Worm (Caenorhabditis elegans): ENCODE measurements around the gene Y38F1A.2.

Gene Y38F1A.2

DNA sequence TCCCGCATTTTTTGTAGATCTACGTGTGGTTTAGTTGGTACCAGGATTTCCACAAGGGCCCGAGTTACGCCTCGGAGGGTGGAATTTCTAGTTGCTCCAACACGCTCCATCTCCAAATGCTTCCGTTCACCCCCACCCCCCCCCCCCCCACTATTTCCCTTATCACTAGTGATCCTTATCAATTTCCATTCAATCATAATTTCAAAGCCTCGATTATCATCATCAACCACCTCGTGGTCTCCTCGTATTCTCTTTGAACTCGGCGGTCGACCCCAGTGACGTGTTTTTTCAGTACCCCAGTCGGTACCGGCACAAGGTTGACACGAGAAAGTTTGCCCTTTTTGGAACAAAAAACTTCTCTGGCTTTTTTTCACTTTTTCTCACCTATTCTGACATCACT, 28.1 kb downstream of the Y38F1A.2 start:
- no peak for TF ChIP-seq aly-2 (tag; optimal IDR thresholded peaks at IDR 0.05)
- peak; percentile 8 for TF ChIP-seq pqm-1 (tag; optimal IDR thresholded peaks at IDR 0.05)
- no peak for TF ChIP-seq eor-1 (tag; optimal IDR thresholded peaks at IDR 0.05)
- peak; percentile 76 for TF ChIP-seq elt-2 (tag; optimal IDR thresholded peaks at IDR 0.05)

DNA sequence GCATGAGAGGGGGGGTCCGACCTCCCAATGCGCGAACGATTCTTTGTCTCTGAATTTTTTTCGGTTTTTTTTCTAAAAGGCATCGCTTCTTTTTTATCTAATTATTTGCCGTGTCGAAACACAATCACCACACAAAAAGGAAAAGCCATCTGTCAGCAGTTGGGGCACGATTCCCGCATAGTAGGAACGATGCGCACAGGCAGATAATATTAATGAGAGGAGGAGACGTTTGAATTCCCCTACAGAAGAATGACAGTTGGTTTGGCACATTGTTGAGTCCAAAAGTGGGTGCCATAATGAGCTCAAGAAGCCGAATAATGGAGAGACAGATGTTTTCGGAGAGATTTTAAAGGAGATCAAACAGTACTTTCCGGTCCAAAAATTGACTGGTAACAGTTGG, 30.0 kb downstream of the Y38F1A.2 start:
- TF ChIP-seq skn-1 (tag; optimal IDR thresholded peaks at IDR 0.05) (no peak), elt-2 (tag; optimal IDR thresholded peaks at IDR 0.05) (no peak), ztf-11 (tag; optimal IDR thresholded peaks at IDR 0.05) (no peak), hmg-11 (tag; optimal IDR thresholded peaks at IDR 0.05) (no peak), nhr-43 (tag; optimal IDR thresholded peaks at IDR 0.05; ENCODE audit: poor library complexity, severe bottlenecking) (no peak), R02D3.7 (tag; optimal IDR thresholded peaks at IDR 0.05) (no peak), ceh-9 (tag; optimal IDR thresholded peaks at IDR 0.05) (no peak), nhr-67 (tag; optimal IDR thresholded peaks at IDR 0.05) (no peak), egl-5 (tag; optimal IDR thresholded peaks at IDR 0.05) (no peak)

DNA sequence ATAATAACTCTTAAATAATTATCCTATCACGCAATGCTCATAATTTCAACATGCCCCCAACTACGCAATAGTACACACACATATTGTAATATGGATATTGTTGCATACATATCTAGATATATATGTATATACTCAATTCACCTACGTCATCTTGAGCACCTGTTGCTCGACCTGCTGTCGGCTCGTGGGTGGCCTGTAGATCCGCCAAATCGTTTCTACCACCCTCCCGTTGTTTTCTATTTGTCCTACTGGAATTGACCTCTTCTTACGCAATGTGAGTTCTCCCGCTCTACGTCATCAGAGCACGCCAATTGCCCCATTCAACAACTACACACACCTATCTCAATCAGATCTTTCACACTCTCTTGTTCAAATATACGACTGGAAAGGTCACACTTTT, 31.1 kb downstream of the Y38F1A.2 start:
- no peak for TF ChIP-seq nhr-12 (tag; optimal IDR thresholded peaks at IDR 0.05)
- no peak for TF ChIP-seq mml-1 (tag; optimal IDR thresholded peaks at IDR 0.05)
- TF ChIP-seq ceh-28 (tag; optimal IDR thresholded peaks at IDR 0.05), result no peak
- no peak for TF ChIP-seq nhr-25 (tag; optimal IDR thresholded peaks at IDR 0.05)
- TF ChIP-seq nfya-1 (tag; optimal IDR thresholded peaks at IDR 0.05; ENCODE audit: insufficient read depth), result no peak
- TF ChIP-seq nhr-43 (tag; optimal IDR thresholded peaks at IDR 0.05; ENCODE audit: poor library complexity, severe bottlenecking), result no peak
- TF ChIP-seq aly-2 (tag; optimal IDR thresholded peaks at IDR 0.05), result no peak
- TF ChIP-seq skn-1 (tag; optimal IDR thresholded peaks at IDR 0.05), result no peak
- no peak for TF ChIP-seq jun-1 (tag; optimal IDR thresholded peaks at IDR 0.05)

DNA sequence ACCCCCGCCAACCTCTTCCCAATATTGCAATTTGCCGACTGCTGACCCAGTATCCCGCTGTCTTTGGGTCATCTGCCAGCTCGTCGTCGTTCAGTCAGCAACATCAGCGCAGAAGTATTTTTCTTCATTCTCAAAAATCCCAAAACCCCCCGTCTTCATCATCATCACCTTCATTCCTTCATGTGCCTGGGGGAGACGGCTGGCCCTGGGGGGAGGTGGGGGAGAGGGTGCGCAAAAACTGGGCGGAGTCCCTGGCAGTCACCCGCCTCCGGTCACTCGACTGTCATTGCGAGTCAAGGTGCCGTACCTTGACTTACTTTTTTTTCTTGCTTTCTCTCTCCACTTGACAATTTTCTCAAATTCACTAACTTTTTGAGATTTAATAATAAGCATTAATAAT, 33.0 kb downstream of the Y38F1A.2 start:
- TF ChIP-seq ceh-16 (tag; optimal IDR thresholded peaks at IDR 0.05), result no peak
- no peak for TF ChIP-seq tbx-2 (tag; optimal IDR thresholded peaks at IDR 0.05)
- TF ChIP-seq eor-1 (tag; optimal IDR thresholded peaks at IDR 0.05), result no peak
- no peak for TF ChIP-seq nhr-76 (tag; optimal IDR thresholded peaks at IDR 0.05)
- no peak for TF ChIP-seq ZK546.5 (tag; optimal IDR thresholded peaks at IDR 0.05)
- no peak for TF ChIP-seq unc-39 (tag; optimal IDR thresholded peaks at IDR 0.05)
- no peak for TF ChIP-seq elt-1 (tag; optimal IDR thresholded peaks at IDR 0.05)
- no peak for TF ChIP-seq daf-12 (tag; optimal IDR thresholded peaks at IDR 0.05)
- no peak for TF ChIP-seq nhr-12 (tag; optimal IDR thresholded peaks at IDR 0.05)
- no peak for TF ChIP-seq hmg-11 (tag; optimal IDR thresholded peaks at IDR 0.05)
- TF ChIP-seq R02D3.7 (tag; optimal IDR thresholded peaks at IDR 0.05), result no peak
- no peak for TF ChIP-seq egl-27 (tag; optimal IDR thresholded peaks at IDR 0.05)
- no peak for TF ChIP-seq ceh-28 (tag; optimal IDR thresholded peaks at IDR 0.05)
- TF ChIP-seq fkh-10 (GFP tag; optimal IDR thresholded peaks at IDR 0.05), result no peak
- TF ChIP-seq fkh-2 (tag; optimal IDR thresholded peaks at IDR 0.05), result no peak
- TF ChIP-seq ztf-4 (tag; optimal IDR thresholded peaks at IDR 0.05), result no peak
- no peak for TF ChIP-seq ama-1 (optimal IDR thresholded peaks at IDR 0.05)
- TF ChIP-seq pqm-1 (tag; optimal IDR thresholded peaks at IDR 0.05), result no peak
- TF ChIP-seq zag-1 (tag; optimal IDR thresholded peaks at IDR 0.05), result no peak
- TF ChIP-seq lsy-12 (tag; optimal IDR thresholded peaks at IDR 0.05), result no peak

DNA sequence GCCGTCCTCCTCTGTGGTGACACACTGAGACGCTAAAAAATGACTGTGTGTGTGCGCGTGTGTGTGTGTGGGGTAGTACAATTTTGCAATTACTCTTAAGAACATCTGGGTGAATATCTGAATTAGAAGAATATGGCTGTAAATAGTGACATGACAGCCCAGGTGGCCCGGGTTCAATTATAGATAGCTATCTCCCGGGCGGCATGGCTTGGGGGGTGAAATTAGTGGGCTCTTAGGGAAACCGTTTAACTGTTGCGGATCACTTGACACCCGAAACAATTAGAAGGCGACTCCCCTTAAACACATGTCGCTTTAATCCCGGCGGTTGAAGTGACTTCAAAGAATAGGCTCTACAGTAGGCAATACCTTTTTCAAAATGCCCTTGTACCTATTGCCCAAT, 35.4 kb downstream of the Y38F1A.2 start:
- TF ChIP-seq nhr-76 (tag; optimal IDR thresholded peaks at IDR 0.05) (no peak), nfya-1 (tag; optimal IDR thresholded peaks at IDR 0.05; ENCODE audit: insufficient read depth) (no peak), pha-4 (tag; optimal IDR thresholded peaks at IDR 0.05) (no peak), mdl-1 (tag; optimal IDR thresholded peaks at IDR 0.05) (no peak), ztf-4 (tag; optimal IDR thresholded peaks at IDR 0.05) (no peak), pqm-1 (tag; optimal IDR thresholded peaks at IDR 0.05) (no peak), hmg-11 (tag; optimal IDR thresholded peaks at IDR 0.05) (no peak)

Data from whole organism, L3 larva.